Worm (Caenorhabditis elegans): ENCODE data around the gene jac-1.
A peak's percentile ranks its signal among the peaks of the same experiment; 100 is the strongest.

The jac-1 gene

ce11 chrIV:16024165-16024564 lies 2.5 kb downstream of the jac-1 start (continued):
- TF ChIP-seq snu-23 (GFP tag; optimal IDR thresholded peaks at IDR 0.05) (peak; percentile 44), mep-1 (tag; optimal IDR thresholded peaks at IDR 0.05) (peak; percentile 52), aha-1 (tag; optimal IDR thresholded peaks at IDR 0.05) (no peak), egl-27 (tag; optimal IDR thresholded peaks at IDR 0.05) (no peak), tbx-2 (tag; optimal IDR thresholded peaks at IDR 0.05) (no peak), zip-4 (GFP tag; optimal IDR thresholded peaks at IDR 0.05) (no peak), ceh-88 (GFP tag; IDR thresholded peaks at IDR 0.05) (no peak), tlp-1 (tag; optimal IDR thresholded peaks at IDR 0.05) (no peak), nhr-11 (tag; optimal IDR thresholded peaks at IDR 0.05) (no peak), C04F5.9 (tag; optimal IDR thresholded peaks at IDR 0.05) (no peak), egl-13 (tag; optimal IDR thresholded peaks at IDR 0.05) (no peak), snpc-4 (tag; optimal IDR thresholded peaks at IDR 0.05) (no peak)

- TF ChIP-seq fkh-8 (tag; optimal IDR thresholded peaks at IDR 0.05) (no peak), unc-86 (tag; optimal IDR thresholded peaks at IDR 0.05) (no peak), vab-15 (tag; optimal IDR thresholded peaks at IDR 0.05) (no peak), ztf-11 (tag; optimal IDR thresholded peaks at IDR 0.05) (no peak), nhr-85 (tag) (no peak), unc-130 (tag; optimal IDR thresholded peaks at IDR 0.05) (no peak)
Observed at ce11 chrIV:16022438-16022837, 4.2 kb downstream of the jac-1 start.

ce11 chrIV:16015729-16016128 lies 10.9 kb downstream of the jac-1 start:
- TF ChIP-seq ceh-90 (tag; optimal IDR thresholded peaks at IDR 0.05), result no peak
- TF ChIP-seq sox-4 (tag; optimal IDR thresholded peaks at IDR 0.05), result no peak
- TF ChIP-seq tlp-1 (tag; optimal IDR thresholded peaks at IDR 0.05), result no peak
- TF ChIP-seq blmp-1 (tag; optimal IDR thresholded peaks at IDR 0.05), result peak; percentile 92
- TF ChIP-seq elt-3 (tag; optimal IDR thresholded peaks at IDR 0.05), result peak in 3 of 6 experiments; percentile 40 to 70 (median 51)

- no peak for TF ChIP-seq lin-15B (tag; optimal IDR thresholded peaks at IDR 0.05)
- TF ChIP-seq ces-1 (GFP tag; optimal IDR thresholded peaks at IDR 0.05), result no peak
- TF ChIP-seq egl-27 (tag; optimal IDR thresholded peaks at IDR 0.05), result no peak
- TF ChIP-seq swsn-7 (tag; optimal IDR thresholded peaks at IDR 0.05), result no peak
- peak; percentile 68 for TF ChIP-seq blmp-1 (tag; optimal IDR thresholded peaks at IDR 0.05)
- no peak for TF ChIP-seq alr-1 (tag; optimal IDR thresholded peaks at IDR 0.05; ENCODE audit: borderline replicate concordance)
- TF ChIP-seq sup-37 (GFP tag; optimal IDR thresholded peaks at IDR 0.05), result no peak
Observed at ce11 chrIV:16006267-16006666, 20.4 kb downstream of the jac-1 start.

- no peak for TF ChIP-seq efl-1 (optimal IDR thresholded peaks at IDR 0.05)
- TF ChIP-seq efl-1 (GFP tag; optimal IDR thresholded peaks at IDR 0.05 in 1 of 2), result peak in 1 of 2 experiments; percentile 48
- TF ChIP-seq nhr-19 (GFP tag; conservative IDR thresholded peaks at IDR 0.05), result no peak
- TF ChIP-seq grh-1 (GFP tag; IDR thresholded peaks at IDR 0.05), result no peak
- TF ChIP-seq ztf-11 (tag; optimal IDR thresholded peaks at IDR 0.05), result no peak
- TF ChIP-seq lir-3 (tag; optimal IDR thresholded peaks at IDR 0.05; ENCODE audit: poor library complexity), result no peak
Observed at ce11 chrIV:16005472-16005871, 21.2 kb downstream of the jac-1 start.

- no peak for TF ChIP-seq mef-2 (tag; optimal IDR thresholded peaks at IDR 0.05)
- peak; percentile 21 for TF ChIP-seq snpc-4 (tag; optimal IDR thresholded peaks at IDR 0.05)
Observed at ce11 chrIV:16001058-16001457, 25.6 kb downstream of the jac-1 start.

- TF ChIP-seq nhr-237 (tag; optimal IDR thresholded peaks at IDR 0.05) (no peak), vab-15 (tag; optimal IDR thresholded peaks at IDR 0.05) (no peak), ztf-11 (tag; optimal IDR thresholded peaks at IDR 0.05) (no peak), ceh-82 (tag; optimal IDR thresholded peaks at IDR 0.05) (no peak), nhr-12 (tag; optimal IDR thresholded peaks at IDR 0.05) (no peak), mep-1 (tag; optimal IDR thresholded peaks at IDR 0.05) (no peak), hpl-2 (GFP tag; optimal IDR thresholded peaks at IDR 0.05) (no peak), zag-1 (tag; optimal IDR thresholded peaks at IDR 0.05) (no peak), unc-130 (tag; optimal IDR thresholded peaks at IDR 0.05) (no peak), alr-1 (tag; optimal IDR thresholded peaks at IDR 0.05; ENCODE audit: borderline replicate concordance) (no peak), nhr-85 (tag) (no peak), C16A3.4 (tag; optimal IDR thresholded peaks at IDR 0.05) (no peak), sox-4 (tag; optimal IDR thresholded peaks at IDR 0.05) (no peak)
Observed at ce11 chrIV:15999692-16000091, 27.0 kb downstream of the jac-1 start.

All from whole organism, L1 larva.